Worm (Caenorhabditis elegans): ENCODE results near the gene clc-4.

- TF ChIP-seq nhr-48 (tag; optimal IDR thresholded peaks at IDR 0.05) (peak; percentile 74), lin-13 (GFP tag; optimal IDR thresholded peaks at IDR 0.05) (peak; percentile 36)
Observed at ce11 chrX:10772165-10772584, 11.5 kb downstream of the clc-4 start.

All from whole organism, L4 larva.